Worm (Caenorhabditis elegans): Measurements from ENCODE around the gene C05D9.7.

C05D9.7 gene

DNA sequence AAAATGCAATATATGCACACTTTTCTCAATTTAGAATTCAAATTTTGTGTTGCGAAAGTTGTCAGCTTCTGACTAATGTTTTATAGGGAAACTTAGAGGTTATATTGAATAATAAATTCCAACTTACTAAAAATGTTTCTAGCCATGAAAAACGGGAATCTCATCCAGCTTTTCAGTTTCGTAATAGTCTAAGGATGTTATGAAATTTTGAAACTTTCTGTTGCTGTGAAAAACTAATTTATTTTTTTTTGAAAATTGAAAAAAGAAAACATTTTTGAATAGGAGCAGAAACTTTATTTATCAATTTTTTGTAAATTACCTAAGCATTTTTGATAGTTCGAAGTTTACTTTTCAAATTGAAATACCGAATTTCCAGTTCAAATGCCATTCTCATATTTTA is 2.4 kb upstream of the C05D9.7 start:
- TF ChIP-seq ztf-11 (tag; optimal IDR thresholded peaks at IDR 0.05) (no peak), Y55F3AM.14 (GFP tag; optimal IDR thresholded peaks at IDR 0.05) (no peak), peb-1 (tag; optimal IDR thresholded peaks at IDR 0.05) (no peak), unc-55 (GFP tag; optimal IDR thresholded peaks at IDR 0.05) (peak; percentile 50)

DNA sequence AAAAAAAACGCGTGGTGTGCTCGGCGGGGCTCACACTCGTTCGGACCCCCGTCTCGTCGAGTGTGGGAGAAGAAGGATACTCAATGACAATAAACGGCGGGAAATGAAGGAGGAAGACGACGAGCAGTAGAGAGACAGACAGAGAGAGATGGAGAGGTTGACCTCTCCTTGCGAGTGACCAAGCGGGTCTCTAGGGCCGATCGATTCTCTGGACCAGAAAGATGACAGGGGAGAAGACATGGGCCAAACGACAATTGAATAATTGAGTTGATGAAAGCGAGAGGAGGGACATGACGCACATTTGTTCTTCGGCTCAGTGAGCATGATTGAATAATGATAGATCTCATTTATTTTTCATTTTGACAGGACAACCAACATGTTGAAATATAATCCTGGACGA is 1.1 kb upstream of the C05D9.7 start:
- TF ChIP-seq sma-9 (GFP tag; optimal IDR thresholded peaks at IDR 0.05) (peak; percentile 15), sma-9 (tag; optimal IDR thresholded peaks at IDR 0.05) (no peak), lin-13 (GFP tag; optimal IDR thresholded peaks at IDR 0.05) (peak; percentile 8), F13H6.1 (tag; optimal IDR thresholded peaks at IDR 0.05) (peak; percentile 78), sem-4 (tag; optimal IDR thresholded peaks at IDR 0.05) (peak; percentile 66), unc-62 (GFP tag; optimal IDR thresholded peaks at IDR 0.05) (no peak), zag-1 (tag; optimal IDR thresholded peaks at IDR 0.05) (peak; percentile 49), unc-55 (GFP tag; optimal IDR thresholded peaks at IDR 0.05) (peak; percentile 24), lsy-2 (tag; optimal IDR thresholded peaks at IDR 0.05) (peak in 1 of 2 experiments; percentile 49), nhr-23 (tag; optimal IDR thresholded peaks at IDR 0.05) (no peak), mab-5 (tag; optimal IDR thresholded peaks at IDR 0.05) (peak; percentile 62), nhr-129 (tag; optimal IDR thresholded peaks at IDR 0.05) (peak; percentile 42), nhr-21 (tag; optimal IDR thresholded peaks at IDR 0.05) (no peak), nhr-10 (tag; optimal IDR thresholded peaks at IDR 0.05) (no peak)

DNA sequence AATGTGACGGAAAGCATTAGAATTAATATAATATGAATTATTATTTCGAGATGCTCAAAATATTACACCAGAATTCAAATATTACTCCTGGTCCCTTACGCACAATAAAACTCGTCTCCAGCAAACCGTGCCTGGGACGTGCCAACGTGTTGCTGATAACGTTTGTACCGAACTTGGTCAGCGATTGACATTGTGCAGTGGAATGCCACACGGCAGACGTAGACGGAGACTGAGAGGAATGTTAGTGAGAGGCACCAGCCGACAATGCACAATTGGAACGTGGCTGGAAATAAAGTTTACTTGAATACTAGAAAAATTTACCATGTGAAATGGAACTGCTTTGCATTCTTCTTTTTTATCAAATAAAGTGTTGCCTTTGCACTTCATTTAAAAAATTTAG is 2.0 kb downstream of the C05D9.7 start:
- TF ChIP-seq fos-1 (tag; optimal IDR thresholded peaks at IDR 0.05), result peak; percentile 37
- peak; percentile 32 for TF ChIP-seq crh-2 (tag; optimal IDR thresholded peaks at IDR 0.05)
- no peak for TF ChIP-seq sma-3 (GFP tag; optimal IDR thresholded peaks at IDR 0.05)
- TF ChIP-seq sma-9 (GFP tag; optimal IDR thresholded peaks at IDR 0.05), result peak; percentile 2
- TF ChIP-seq sma-9 (tag; optimal IDR thresholded peaks at IDR 0.05), result no peak
- no peak for TF ChIP-seq nhr-25 (tag; optimal IDR thresholded peaks at IDR 0.05)

- no peak for TF ChIP-seq lin-13 (GFP tag; optimal IDR thresholded peaks at IDR 0.05)
- TF ChIP-seq unc-39 (tag; optimal IDR thresholded peaks at IDR 0.05), result no peak
- TF ChIP-seq ztf-1 (GFP tag; conservative IDR thresholded peaks at IDR 0.05), result no peak
- no peak for TF ChIP-seq lin-39 (tag; optimal IDR thresholded peaks at IDR 0.05)
- TF ChIP-seq Y55F3AM.14 (GFP tag; optimal IDR thresholded peaks at IDR 0.05), result no peak
- TF ChIP-seq ceh-16 (tag; optimal IDR thresholded peaks at IDR 0.05), result no peak
- TF ChIP-seq nhr-10 (tag; optimal IDR thresholded peaks at IDR 0.05), result no peak
- no peak for TF ChIP-seq egl-27 (tag; optimal IDR thresholded peaks at IDR 0.05)
- TF ChIP-seq sma-3 (GFP tag; optimal IDR thresholded peaks at IDR 0.05), result no peak
- TF ChIP-seq sma-9 (GFP tag; optimal IDR thresholded peaks at IDR 0.05), result no peak
- no peak for TF ChIP-seq sma-9 (tag; optimal IDR thresholded peaks at IDR 0.05)
- no peak for TF ChIP-seq nhr-11 (tag; optimal IDR thresholded peaks at IDR 0.05)
- TF ChIP-seq unc-55 (GFP tag; optimal IDR thresholded peaks at IDR 0.05), result no peak
- no peak for TF ChIP-seq ZK546.5 (tag; optimal IDR thresholded peaks at IDR 0.05)
- no peak for TF ChIP-seq mbf-1 (tag; optimal IDR thresholded peaks at IDR 0.05)
- no peak for TF ChIP-seq ztf-4 (tag; optimal IDR thresholded peaks at IDR 0.05)
- no peak for TF ChIP-seq gmeb-1 (tag; optimal IDR thresholded peaks at IDR 0.05)
- TF ChIP-seq ama-1 (optimal IDR thresholded peaks at IDR 0.05), result no peak
- TF ChIP-seq nhr-77 (tag; optimal IDR thresholded peaks at IDR 0.05), result no peak
- no peak for TF ChIP-seq mab-5 (tag; optimal IDR thresholded peaks at IDR 0.05)
These were observed 4.0 kb downstream of the C05D9.7 start for ce11 chrX:1115207-1115606.

- TF ChIP-seq ztf-1 (GFP tag; conservative IDR thresholded peaks at IDR 0.05) (no peak), skn-1 (tag; optimal IDR thresholded peaks at IDR 0.05) (no peak), nhr-77 (tag; optimal IDR thresholded peaks at IDR 0.05) (no peak), fos-1 (tag; optimal IDR thresholded peaks at IDR 0.05) (no peak), egl-27 (tag; optimal IDR thresholded peaks at IDR 0.05) (no peak), nhr-237 (tag; optimal IDR thresholded peaks at IDR 0.05) (no peak), mbf-1 (tag; optimal IDR thresholded peaks at IDR 0.05) (no peak), sma-3 (GFP tag; optimal IDR thresholded peaks at IDR 0.05) (no peak), ZK546.5 (tag; optimal IDR thresholded peaks at IDR 0.05) (no peak), lin-11 (tag; optimal IDR thresholded peaks at IDR 0.05) (no peak), zag-1 (tag; optimal IDR thresholded peaks at IDR 0.05) (no peak), nhr-21 (tag; optimal IDR thresholded peaks at IDR 0.05) (no peak), elt-3 (tag; optimal IDR thresholded peaks at IDR 0.05) (no peak), ztf-4 (tag; optimal IDR thresholded peaks at IDR 0.05) (no peak), unc-62 (GFP tag; optimal IDR thresholded peaks at IDR 0.05) (no peak)
These were observed 7.6 kb downstream of the C05D9.7 start, which contains the start of gene C05D9.3 for ce11 chrX:1111603-1112002. TSS of gene C05D9.3 (plus strand) at chrX:1111903.

Data from whole organism, L2 larva.